Worm (Caenorhabditis elegans): Measurements from ENCODE around the gene F13H8.8.

The F13H8.8 gene

ce11 chrII:6292527-6292926 lies 24.6 kb upstream of the F13H8.8 start, which contains the start of gene nyn-3:
Gene nyn-3, minus strand, starts transcription at chrII:6292627.
- TF ChIP-seq tbx-11 (GFP tag; IDR thresholded peaks at IDR 0.05) (no peak), pes-1 (GFP tag; IDR thresholded peaks at IDR 0.05) (no peak), hnd-1 (tag; optimal IDR thresholded peaks at IDR 0.05) (no peak), ceh-13 (GFP tag; optimal IDR thresholded peaks at IDR 0.05) (no peak), ama-1 (optimal IDR thresholded peaks at IDR 0.05) (no peak), B0310.2 (tag; optimal IDR thresholded peaks at IDR 0.05) (no peak), sea-1 (GFP tag; conservative IDR thresholded peaks at IDR 0.05) (no peak), tbx-37 (GFP tag; conservative IDR thresholded peaks at IDR 0.05) (no peak), hmg-4 (GFP tag; optimal IDR thresholded peaks at IDR 0.05) (no peak), ceh-36 (tag; optimal IDR thresholded peaks at IDR 0.05) (no peak), aly-1 (tag; optimal IDR thresholded peaks at IDR 0.05) (no peak), F13C5.2 (tag; optimal IDR thresholded peaks at IDR 0.05) (no peak), ets-7 (tag; optimal IDR thresholded peaks at IDR 0.05) (no peak), tra-4 (tag; optimal IDR thresholded peaks at IDR 0.05) (no peak), hmbx-1 (tag; optimal IDR thresholded peaks at IDR 0.05) (no peak), flt-1 (GFP tag; IDR thresholded peaks at IDR 0.05) (no peak), scrt-1 (GFP tag; IDR thresholded peaks at IDR 0.05) (no peak)

ce11 chrII:6290047-6290582 lies 22.2 kb upstream of the F13H8.8 start, which contains the start of gene upb-1:
Gene upb-1, minus strand, starts transcription at chrII:6290097.
- TF ChIP-seq scrt-1 (GFP tag; IDR thresholded peaks at IDR 0.05), result no peak
- no peak for TF ChIP-seq hnd-1 (tag; optimal IDR thresholded peaks at IDR 0.05)
- TF ChIP-seq ama-1 (optimal IDR thresholded peaks at IDR 0.05), result no peak
- TF ChIP-seq sea-1 (GFP tag; conservative IDR thresholded peaks at IDR 0.05), result no peak
- no peak for TF ChIP-seq pes-1 (GFP tag; IDR thresholded peaks at IDR 0.05)
- no peak for TF ChIP-seq tbx-11 (GFP tag; IDR thresholded peaks at IDR 0.05)
- TF ChIP-seq tbx-37 (GFP tag; conservative IDR thresholded peaks at IDR 0.05), result no peak
- TF ChIP-seq tra-4 (tag; optimal IDR thresholded peaks at IDR 0.05), result no peak
- no peak for TF ChIP-seq aly-1 (tag; optimal IDR thresholded peaks at IDR 0.05)

ce11 chrII:6288104-6288503 lies 20.2 kb upstream of the F13H8.8 start:
- TF ChIP-seq ets-7 (tag; optimal IDR thresholded peaks at IDR 0.05) (no peak), flt-1 (GFP tag; IDR thresholded peaks at IDR 0.05) (no peak), ceh-36 (tag; optimal IDR thresholded peaks at IDR 0.05) (no peak), ama-1 (optimal IDR thresholded peaks at IDR 0.05) (no peak), ceh-13 (GFP tag; optimal IDR thresholded peaks at IDR 0.05) (no peak), tbx-11 (GFP tag; IDR thresholded peaks at IDR 0.05) (no peak), B0310.2 (tag; optimal IDR thresholded peaks at IDR 0.05) (no peak), hmg-4 (GFP tag; optimal IDR thresholded peaks at IDR 0.05) (no peak), tbx-37 (GFP tag; conservative IDR thresholded peaks at IDR 0.05) (no peak), tra-4 (tag; optimal IDR thresholded peaks at IDR 0.05) (no peak), aly-1 (tag; optimal IDR thresholded peaks at IDR 0.05) (no peak), hmbx-1 (tag; optimal IDR thresholded peaks at IDR 0.05) (no peak), sea-1 (GFP tag; conservative IDR thresholded peaks at IDR 0.05) (no peak), scrt-1 (GFP tag; IDR thresholded peaks at IDR 0.05) (no peak), pes-1 (GFP tag; IDR thresholded peaks at IDR 0.05) (no peak), F13C5.2 (tag; optimal IDR thresholded peaks at IDR 0.05) (no peak)

DNA sequence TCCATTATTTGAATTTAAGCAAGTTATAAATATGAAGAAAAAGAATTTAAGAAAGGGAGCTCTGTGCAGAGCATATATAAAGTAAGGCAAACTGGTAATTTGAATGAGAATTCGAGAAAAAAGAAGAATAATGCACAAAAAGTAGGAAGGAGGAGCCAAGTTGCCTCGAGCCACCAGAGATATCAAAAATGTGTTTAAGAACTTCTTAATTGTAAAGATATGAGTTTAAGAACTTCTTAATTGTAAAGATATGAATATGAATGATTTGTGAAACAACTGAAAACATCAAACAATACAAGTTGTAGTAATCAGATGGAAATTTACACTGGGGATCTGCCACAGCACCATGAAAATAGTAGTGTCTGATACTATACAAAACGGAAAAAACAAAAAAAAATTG lies 19.0 kb upstream of the F13H8.8 start, which contains the start of gene F13H8.6:
Gene F13H8.6, minus strand, starts transcription at position 101 of the 400 bp plus-strand sequence.
- no peak for TF ChIP-seq tra-4 (tag; optimal IDR thresholded peaks at IDR 0.05)
- TF ChIP-seq pes-1 (GFP tag; IDR thresholded peaks at IDR 0.05), result no peak
- no peak for TF ChIP-seq hmbx-1 (tag; optimal IDR thresholded peaks at IDR 0.05)
- no peak for TF ChIP-seq ceh-36 (tag; optimal IDR thresholded peaks at IDR 0.05)
- TF ChIP-seq flt-1 (GFP tag; IDR thresholded peaks at IDR 0.05), result no peak
- no peak for TF ChIP-seq tbx-37 (GFP tag; conservative IDR thresholded peaks at IDR 0.05)
- TF ChIP-seq tbx-11 (GFP tag; IDR thresholded peaks at IDR 0.05), result no peak
- TF ChIP-seq scrt-1 (GFP tag; IDR thresholded peaks at IDR 0.05), result no peak
- no peak for TF ChIP-seq ets-7 (tag; optimal IDR thresholded peaks at IDR 0.05)
- TF ChIP-seq ama-1 (optimal IDR thresholded peaks at IDR 0.05), result no peak
- TF ChIP-seq hnd-1 (tag; optimal IDR thresholded peaks at IDR 0.05), result no peak
- TF ChIP-seq sea-1 (GFP tag; conservative IDR thresholded peaks at IDR 0.05), result no peak
- no peak for TF ChIP-seq aly-1 (tag; optimal IDR thresholded peaks at IDR 0.05)
- no peak for TF ChIP-seq B0310.2 (tag; optimal IDR thresholded peaks at IDR 0.05)
- no peak for TF ChIP-seq hmg-4 (GFP tag; optimal IDR thresholded peaks at IDR 0.05)
- TF ChIP-seq F13C5.2 (tag; optimal IDR thresholded peaks at IDR 0.05), result no peak

DNA sequence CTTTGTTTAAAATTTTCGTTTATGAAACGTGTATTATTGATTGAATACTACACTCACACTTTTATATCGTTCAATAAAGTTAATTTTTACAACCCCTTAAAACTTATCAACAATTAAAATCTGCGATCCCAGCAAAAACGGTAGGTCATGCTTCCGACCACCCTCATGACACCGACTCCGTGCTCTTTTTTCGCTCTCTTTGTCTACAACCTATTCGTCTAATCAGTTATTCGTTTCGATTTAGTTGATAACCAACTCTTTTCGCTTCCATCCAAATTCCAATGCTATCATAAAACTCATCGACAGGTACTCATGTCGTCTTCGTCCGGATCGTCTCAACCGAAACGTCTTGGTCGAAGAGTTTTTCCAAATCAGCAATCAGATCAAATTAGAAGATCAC lies 15.2 kb upstream of the F13H8.8 start, which contains the start of gene F13H8.1:
Gene F13H8.1, plus strand, starts transcription at position 311 of the 400 bp plus-strand sequence.
- TF ChIP-seq B0310.2 (tag; optimal IDR thresholded peaks at IDR 0.05) (no peak), ets-7 (tag; optimal IDR thresholded peaks at IDR 0.05) (no peak), ama-1 (optimal IDR thresholded peaks at IDR 0.05) (no peak), scrt-1 (GFP tag; IDR thresholded peaks at IDR 0.05) (no peak), tbx-11 (GFP tag; IDR thresholded peaks at IDR 0.05) (no peak)

- TF ChIP-seq tbx-37 (GFP tag; conservative IDR thresholded peaks at IDR 0.05) (no peak), B0310.2 (tag; optimal IDR thresholded peaks at IDR 0.05) (no peak), scrt-1 (GFP tag; IDR thresholded peaks at IDR 0.05) (no peak), hmbx-1 (tag; optimal IDR thresholded peaks at IDR 0.05) (no peak), tbx-11 (GFP tag; IDR thresholded peaks at IDR 0.05) (no peak), hmg-4 (GFP tag; optimal IDR thresholded peaks at IDR 0.05) (no peak), ets-7 (tag; optimal IDR thresholded peaks at IDR 0.05) (no peak), pes-1 (GFP tag; IDR thresholded peaks at IDR 0.05) (no peak), ceh-13 (GFP tag; optimal IDR thresholded peaks at IDR 0.05) (no peak)
Measured at ce11 chrII:6281903-6282302, 14.0 kb upstream of the F13H8.8 start.

DNA sequence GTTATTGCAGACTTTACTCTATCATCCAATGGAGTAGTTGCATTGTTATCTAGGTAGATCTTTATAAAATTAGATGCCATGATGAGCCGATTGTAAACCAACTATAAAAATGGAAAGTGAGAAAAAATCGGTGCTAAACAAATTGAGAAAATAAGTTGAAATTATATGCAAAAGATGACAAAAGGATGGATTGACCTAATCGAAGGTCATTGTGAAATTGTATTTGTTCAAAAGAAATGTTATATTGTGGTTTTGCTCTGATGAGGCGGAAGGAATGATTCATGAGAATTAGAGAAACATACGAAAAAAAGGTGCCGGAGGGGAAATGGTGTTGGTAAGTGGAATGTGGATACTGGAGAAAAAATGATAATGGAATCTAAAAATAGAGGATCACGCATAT lies 13.1 kb upstream of the F13H8.8 start, which contains the start of gene scly-1:
Gene scly-1, minus strand, starts transcription at position 101 of the 400 bp plus-strand sequence.
- TF ChIP-seq ceh-36 (tag; optimal IDR thresholded peaks at IDR 0.05) (no peak), tbx-11 (GFP tag; IDR thresholded peaks at IDR 0.05) (no peak), sea-1 (GFP tag; conservative IDR thresholded peaks at IDR 0.05) (no peak), F13C5.2 (tag; optimal IDR thresholded peaks at IDR 0.05) (no peak), flt-1 (GFP tag; IDR thresholded peaks at IDR 0.05) (no peak), pes-1 (GFP tag; IDR thresholded peaks at IDR 0.05) (no peak), hmbx-1 (tag; optimal IDR thresholded peaks at IDR 0.05) (no peak), B0310.2 (tag; optimal IDR thresholded peaks at IDR 0.05) (no peak), tra-4 (tag; optimal IDR thresholded peaks at IDR 0.05) (no peak), hnd-1 (tag; optimal IDR thresholded peaks at IDR 0.05) (no peak), aly-1 (tag; optimal IDR thresholded peaks at IDR 0.05) (no peak), scrt-1 (GFP tag; IDR thresholded peaks at IDR 0.05) (no peak), ceh-13 (GFP tag; optimal IDR thresholded peaks at IDR 0.05) (no peak), ets-7 (tag; optimal IDR thresholded peaks at IDR 0.05) (no peak), tbx-37 (GFP tag; conservative IDR thresholded peaks at IDR 0.05) (no peak), hmg-4 (GFP tag; optimal IDR thresholded peaks at IDR 0.05) (no peak), ama-1 (optimal IDR thresholded peaks at IDR 0.05) (no peak)

Data from whole organism, early embryonic.